Fruit fly (Drosophila melanogaster) whole organism, embryonic: Measurements from ENCODE around the gene LPCAT.
A peak's percentile ranks its signal among the peaks of the same experiment; 100 is the strongest.

Experiments
- CG1024 ChIP-seq: fragments of 200-800 bp; sonication (Bioruptor generic); IDR thresholded peaks from 2 replicates; pipeline ENCODE4 v1.3.6; 2022; ENCODE audit warnings: missing biosample characterization, missing genetic modification characterization
- CG10321 ChIP-seq: fragments of 200-800 bp; sonication (Bioruptor generic); IDR thresholded peaks from 2 replicates; pipeline ENCODE4 v1.3.6; 2022; ENCODE audit warnings: missing biosample characterization, missing genetic modification characterization
- CG10462 ChIP-seq: fragments of 200-800 bp; sonication (Bioruptor generic); optimal IDR thresholded peaks from 2 replicates; lab custom pipeline; 2016; ENCODE audit warnings: missing biosample characterization, missing genetic modification characterization
- CG1233 ChIP-seq: fragments of 200-800 bp; sonication (Bioruptor generic); optimal IDR thresholded peaks from 4 replicates; lab custom pipeline; 2018; ENCODE audit warnings: missing biosample characterization, mild to moderate bottlenecking, missing genetic modification characterization
- CG12659 ChIP-seq: fragments of 200-800 bp; sonication (Bioruptor generic); optimal IDR thresholded peaks from 3 replicates; lab custom pipeline; 2017; ENCODE audit warnings: mild to moderate bottlenecking, missing biosample characterization, missing genetic modification reagents, missing genetic modification characterization
- CG13775 ChIP-seq: fragments of 200-800 bp; sonication (Bioruptor generic); optimal IDR thresholded peaks from 3 replicates; lab custom pipeline; 2017; ENCODE audit warnings: missing biosample characterization, mild to moderate bottlenecking, missing genetic modification characterization
- CG17186 ChIP-seq: fragments of 200-800 bp; sonication (Bioruptor generic); optimal IDR thresholded peaks from 3 replicates; lab custom pipeline; 2017; ENCODE audit warnings: missing biosample characterization, missing genetic modification reagents, missing genetic modification characterization
- CG17612 ChIP-seq: fragments of 200-800 bp; sonication (Bioruptor generic); IDR thresholded peaks from 2 replicates; pipeline ENCODE4 v1.3.6; 2022; ENCODE audit warnings: missing biosample characterization, missing genetic modification characterization
- CG2129 ChIP-seq: fragments of 200-800 bp; sonication (Bioruptor generic); IDR thresholded peaks from 2 replicates; pipeline ENCODE4 v1.3.6; 2022; ENCODE audit warnings: missing biosample characterization, missing genetic modification characterization; ENCODE audit not compliant: partially characterized antibody
- CG2199 ChIP-seq: fragments of 200-800 bp; sonication (Bioruptor generic); IDR thresholded peaks from 3 replicates; pipeline ENCODE4 v1.3.6; 2022; ENCODE audit warnings: missing biosample characterization, missing genetic modification characterization
- CG30431 ChIP-seq: fragments of 200-800 bp; sonication (Bioruptor generic); optimal IDR thresholded peaks from 2 replicates; lab custom pipeline; 2017; ENCODE audit warnings: missing biosample characterization, missing genetic modification characterization
- CG31388 ChIP-seq: fragments of 200-800 bp; sonication (Bioruptor generic); optimal IDR thresholded peaks from 2 replicates; lab custom pipeline; 2016; ENCODE audit warnings: missing biosample characterization, missing genetic modification characterization
- CG4707 ChIP-seq: fragments of 200-800 bp; sonication (Bioruptor generic); optimal IDR thresholded peaks from 2 replicates; lab custom pipeline; 2018; ENCODE audit warnings: missing biosample characterization, mild to moderate bottlenecking, missing genetic modification characterization, moderate library complexity
- CG9797 ChIP-seq: fragments of 200-800 bp; sonication (Bioruptor generic); optimal IDR thresholded peaks from 3 replicates; lab custom pipeline; 2018; ENCODE audit warnings: missing biosample characterization, mild to moderate bottlenecking, missing genetic modification characterization
- CrebB ChIP-seq: fragments of 200-800 bp; sonication (Bioruptor generic); optimal IDR thresholded peaks from 3 replicates; lab custom pipeline; 2018; ENCODE audit warnings: missing biosample characterization, mild to moderate bottlenecking, missing genetic modification characterization
- Dek ChIP-seq: fragments of 200-800 bp; sonication (Bioruptor generic); optimal IDR thresholded peaks from 3 replicates; lab custom pipeline; 2019; ENCODE audit warnings: missing biosample characterization, mild to moderate bottlenecking, missing genetic modification characterization, moderate library complexity
- Ets65A ChIP-seq: fragments of 200-800 bp; sonication (Bioruptor generic); peaks from one replicate; lab custom pipeline; 2016; ENCODE audit warnings: missing biosample characterization, missing genetic modification characterization
- HHEX ChIP-seq: fragments of 200-800 bp; sonication (Bioruptor generic); optimal IDR thresholded peaks from 3 replicates; lab custom pipeline; 2017; ENCODE audit warnings: missing biosample characterization, mild to moderate bottlenecking, missing genetic modification characterization, missing genetic modification reagents
- Mad ChIP-seq: fragments of 200-800 bp; sonication (Bioruptor generic); optimal IDR thresholded peaks from 2 replicates; lab custom pipeline; 2016; ENCODE audit warnings: missing biosample characterization, missing genetic modification characterization
- NC2α ChIP-seq: fragments of 200-800 bp; sonication (Bioruptor generic); optimal IDR thresholded peaks from 2 replicates; lab custom pipeline; 2016; ENCODE audit warnings: missing biosample characterization, missing genetic modification characterization
- Nf-YA ChIP-seq: fragments of 200-800 bp; sonication (Bioruptor generic); IDR thresholded peaks from 2 replicates; pipeline ENCODE4 v1.3.6; 2022; ENCODE audit warnings: missing biosample characterization, missing genetic modification characterization
- Nf-YB ChIP-seq: fragments of 200-800 bp; sonication (Bioruptor generic); optimal IDR thresholded peaks from 3 replicates; lab custom pipeline; 2019; ENCODE audit warnings: missing biosample characterization, mild to moderate bottlenecking, missing genetic modification characterization, moderate library complexity
- Rx ChIP-seq: fragments of 200-800 bp; sonication (Bioruptor generic); IDR thresholded peaks from 2 replicates; pipeline ENCODE4 v1.3.6; 2022; ENCODE audit warnings: missing biosample characterization, missing genetic modification characterization
- TFAM ChIP-seq: fragments of 200-800 bp; sonication (Bioruptor generic); optimal IDR thresholded peaks from 2 replicates; lab custom pipeline; 2017; ENCODE audit warnings: missing biosample characterization, missing genetic modification characterization, inconsistent platforms
- Taf1 ChIP-seq: fragments of 200-800 bp; sonication (Bioruptor generic); IDR thresholded peaks from 2 replicates; pipeline ENCODE4 v1.3.6; 2022; ENCODE audit warnings: missing biosample characterization, missing genetic modification characterization
- ap ChIP-seq: fragments of 200-800 bp; sonication (Bioruptor generic); IDR thresholded peaks from 2 replicates; pipeline ENCODE4 v1.3.6; 2022; ENCODE audit warnings: missing biosample characterization, missing genetic modification characterization
- ara ChIP-seq: fragments of 200-800 bp; sonication (Bioruptor generic); IDR thresholded peaks from 2 replicates; pipeline ENCODE4 v1.3.6; 2022; ENCODE audit warnings: missing biosample characterization, missing genetic modification characterization
- bbx ChIP-seq: fragments of 200-800 bp; sonication (Bioruptor generic); IDR thresholded peaks from 2 replicates; pipeline ENCODE4 v1.3.6; 2022; ENCODE audit warnings: missing biosample characterization, missing genetic modification characterization; ENCODE audit not compliant: partially characterized antibody
- cad ChIP-seq: fragments of >200 bp; optimal IDR thresholded peaks from 2 replicates; lab custom pipeline; 2017; ENCODE audit warnings: missing biosample characterization, missing genetic modification characterization
- da ChIP-seq: fragments of 200-800 bp; sonication (Bioruptor generic); optimal IDR thresholded peaks from 2 replicates; lab custom pipeline; 2016; ENCODE audit warnings: missing biosample characterization, missing genetic modification characterization
- dmrt11E ChIP-seq: fragments of 200-800 bp; sonication (Bioruptor generic); optimal IDR thresholded peaks from 3 replicates; lab custom pipeline; 2018; ENCODE audit warnings: missing biosample characterization, mild to moderate bottlenecking, missing genetic modification characterization, moderate library complexity
- emc ChIP-seq: fragments of 200-800 bp; sonication (Bioruptor generic); optimal IDR thresholded peaks from 2 replicates; lab custom pipeline; 2016; ENCODE audit warnings: missing biosample characterization, missing genetic modification characterization
- ems ChIP-seq: fragments of 200-800 bp; sonication (Bioruptor generic); optimal IDR thresholded peaks from 3 replicates; lab custom pipeline; 2016; ENCODE audit warnings: missing biosample characterization, missing genetic modification characterization
- esg ChIP-seq: fragments of 200-800 bp; sonication (Bioruptor generic); conservative IDR thresholded peaks from 2 replicates; pipeline ENCODE4 v1.3.6; 2022; ENCODE audit warnings: missing biosample characterization, missing genetic modification characterization
- eyg ChIP-seq: fragments of 200-800 bp; sonication (Bioruptor generic); optimal IDR thresholded peaks from 3 replicates; lab custom pipeline; 2016; ENCODE audit warnings: missing biosample characterization, missing genetic modification characterization
- gt ChIP-seq: fragments of 200-800 bp; sonication (Bioruptor generic); IDR thresholded peaks from 2 replicates; pipeline ENCODE4 v1.3.6; 2022; ENCODE audit warnings: missing biosample characterization, missing genetic modification characterization
- ham ChIP-seq: fragments of 200-800 bp; sonication (Bioruptor generic); IDR thresholded peaks from 2 replicates; pipeline ENCODE4 v1.3.6; 2022; ENCODE audit warnings: missing biosample characterization, missing genetic modification characterization
- mld ChIP-seq: fragments of 200-800 bp; sonication (Bioruptor generic); IDR thresholded peaks from 3 replicates; pipeline ENCODE4 v1.3.6; 2022; ENCODE audit warnings: missing biosample characterization, missing genetic modification characterization; ENCODE audit not compliant: partially characterized antibody
- pros ChIP-seq: fragments of 200-800 bp; sonication (Bioruptor generic); optimal IDR thresholded peaks from 3 replicates; lab custom pipeline; 2019; ENCODE audit warnings: missing biosample characterization, mild to moderate bottlenecking, missing genetic modification characterization, moderate library complexity
- psq ChIP-seq: fragments of 200-800 bp; sonication (Bioruptor generic); optimal IDR thresholded peaks from 2 replicates; lab custom pipeline; 2017; ENCODE audit warnings: missing biosample characterization, missing genetic modification characterization
- pzg ChIP-seq: fragments of 200-800 bp; sonication (Bioruptor generic); optimal IDR thresholded peaks from 3 replicates; lab custom pipeline; 2018; ENCODE audit warnings: missing biosample characterization, mild to moderate bottlenecking, missing genetic modification characterization, moderate library complexity
- ranshi ChIP-seq: fragments of 200-800 bp; sonication (Bioruptor generic); IDR thresholded peaks from 2 replicates; pipeline ENCODE4 v1.3.6; 2022; ENCODE audit warnings: missing biosample characterization, missing genetic modification characterization
- ro ChIP-seq: fragments of 200-800 bp; sonication (Bioruptor generic); IDR thresholded peaks from 2 replicates; pipeline ENCODE4 v1.3.6; 2022; ENCODE audit warnings: missing biosample characterization, missing genetic modification characterization
- row ChIP-seq: fragments of 200-800 bp; sonication (Bioruptor generic); IDR thresholded peaks from 3 replicates; pipeline ENCODE4 v1.3.6; 2022; ENCODE audit warnings: missing biosample characterization, missing genetic modification characterization
- sens-2 ChIP-seq: fragments of 200-800 bp; sonication (Bioruptor generic); IDR thresholded peaks from 2 replicates; pipeline ENCODE4 v1.3.6; 2022; ENCODE audit warnings: missing biosample characterization, missing genetic modification characterization
- slou ChIP-seq: fragments of 200-800 bp; sonication (Bioruptor generic); optimal IDR thresholded peaks from 3 replicates; lab custom pipeline; 2016; ENCODE audit warnings: missing biosample characterization, missing genetic modification characterization
- slp2 ChIP-seq: fragments of 200-800 bp; sonication (Bioruptor generic); optimal IDR thresholded peaks from 2 replicates; lab custom pipeline; 2016; ENCODE audit warnings: missing biosample characterization, missing genetic modification characterization
- sug ChIP-seq: fragments of 200-800 bp; optimal IDR thresholded peaks from 2 replicates; lab custom pipeline; 2019; ENCODE audit warnings: missing biosample characterization, mild to moderate bottlenecking, missing genetic modification characterization, moderate library complexity
- vfl ChIP-seq: fragments of 200-800 bp; sonication (Bioruptor generic); optimal IDR thresholded peaks from 2 replicates; lab custom pipeline; 2016; ENCODE audit warnings: missing biosample characterization, missing genetic modification characterization
- zen2 ChIP-seq: fragments of 200-800 bp; sonication (Bioruptor generic); IDR thresholded peaks from 3 replicates; pipeline ENCODE4 v1.3.6; 2022; ENCODE audit warnings: missing biosample characterization, missing genetic modification characterization; ENCODE audit not compliant: partially characterized antibody

Gene LPCAT

DNA sequence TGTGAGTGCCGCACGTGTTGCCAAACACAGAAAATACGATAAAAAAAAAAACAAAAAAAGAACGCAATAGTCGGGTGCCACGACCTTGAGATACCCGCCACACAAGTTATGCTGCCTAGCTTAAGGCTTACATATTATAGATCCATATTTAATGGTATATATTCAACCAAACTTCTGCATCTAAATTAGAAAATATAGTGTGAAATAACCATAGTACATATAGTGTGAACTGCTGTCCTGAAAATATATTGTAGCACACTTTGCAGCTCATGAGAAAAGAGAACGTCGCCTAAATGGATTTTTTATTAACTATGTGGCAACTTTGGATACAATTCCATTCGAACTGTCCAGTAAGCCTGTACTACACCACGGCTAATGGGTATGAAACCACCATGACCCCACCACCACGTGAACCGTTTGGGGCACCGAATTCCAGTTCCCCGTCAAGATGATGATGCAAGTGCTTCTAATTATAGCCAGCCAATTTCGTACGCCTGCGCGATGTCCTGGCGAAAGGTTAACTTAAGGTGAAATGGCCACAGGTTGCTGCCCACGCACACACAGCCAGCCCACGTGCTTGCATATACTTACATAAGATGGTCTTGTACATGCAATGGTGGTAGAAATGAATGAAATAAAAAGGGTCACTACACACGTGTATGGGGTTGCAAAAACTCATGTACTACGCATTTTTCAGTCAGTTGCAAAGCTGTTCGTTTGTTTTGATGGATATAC lies 20.5 kb upstream of the LPCAT start (continued):
- TF ChIP-seq zen2 (GFP tag; lab: Robert Waterston, UW) (no peak), CG10321 (GFP tag; lab: Robert Waterston, UW) (no peak), TFAM (GFP tag; lab: Kevin White, UChicago) (no peak), Nf-YA (GFP tag; lab: Robert Waterston, UW) (no peak), slp2 (GFP tag; lab: Kevin White, UChicago) (peak; percentile 74), ranshi (GFP tag; lab: Robert Waterston, UW) (peak; percentile 64), CG1233 (GFP tag; lab: Kevin White, UChicago) (peak; percentile 64), HHEX (GFP tag; lab: Kevin White, UChicago) (peak; percentile 74), CG31388 (no peak), ara (GFP tag; lab: Robert Waterston, UW) (peak; percentile 35; the same call in 1 of the 2 replicates), sens-2 (no peak), CG17612 (0 out of 2 replicates have a peak, but pooled peaks have one; percentile 34), cad (GFP tag; lab: Kevin White, UChicago) (no peak), gt (GFP tag; lab: Robert Waterston, UW) (no peak), CG2129 (GFP tag; lab: Robert Waterston, UW) (no peak), bbx (no peak), Taf1 (peak; percentile 39; the same call in 1 of the 2 replicates), NC2α (GFP tag; lab: Kevin White, UChicago) (peak; percentile 38), psq (GFP tag; lab: Kevin White, UChicago) (peak; percentile 39), CG10462 (GFP tag; lab: Kevin White, UChicago) (peak; percentile 50), CG1024 (GFP tag; lab: Robert Waterston, UW) (no peak), ham (GFP tag; lab: Robert Waterston, UW) (no peak), CG17186 (GFP tag; lab: Kevin White, UChicago) (no peak), slou (peak; percentile 72), Rx (peak; percentile 51), CG4707 (GFP tag; lab: Kevin White, UChicago) (peak; percentile 18), CrebB (peak; percentile 45), vfl (GFP tag; lab: Kevin White, UChicago) (peak; percentile 58), mld (no peak), ro (GFP tag; lab: Robert Waterston, UW) (no peak), CG9797 (GFP tag; lab: Kevin White, UChicago) (no peak), dmrt11E (tag; lab: Kevin White, UChicago) (peak; percentile 23), pzg (GFP tag; lab: Kevin White, UChicago) (no peak), emc (GFP tag; lab: Kevin White, UChicago) (peak; percentile 23), CG30431 (GFP tag; lab: Kevin White, UChicago) (peak; percentile 64), CG13775 (GFP tag; lab: Kevin White, UChicago) (peak; percentile 76), ems (peak; percentile 74), row (peak; percentile 80), ap (GFP tag; lab: Robert Waterston, UW) (peak; percentile 37; the same call in 1 of the 2 replicates), CG2199 (no peak), Ets65A (GFP tag; lab: Kevin White, UChicago) (peak; percentile 97), eyg (GFP tag; lab: Kevin White, UChicago) (peak; percentile 63), pros (GFP tag; lab: Kevin White, UChicago) (no peak), sug (tag; lab: Kevin White, UChicago) (peak; percentile 56), Dek (tag; lab: Kevin White, UChicago) (peak; percentile 65), Mad (GFP tag; lab: Kevin White, UChicago) (peak; percentile 51), da (GFP tag; lab: Kevin White, UChicago) (peak; percentile 52), esg (peak; percentile 66), Nf-YB (GFP tag; lab: Kevin White, UChicago) (peak; percentile 60), CG12659 (GFP tag; lab: Kevin White, UChicago) (peak; percentile 82)
